Worm (Caenorhabditis elegans): ENCODE results near the gene C15F1.8.

C15F1.8 gene

DNA sequence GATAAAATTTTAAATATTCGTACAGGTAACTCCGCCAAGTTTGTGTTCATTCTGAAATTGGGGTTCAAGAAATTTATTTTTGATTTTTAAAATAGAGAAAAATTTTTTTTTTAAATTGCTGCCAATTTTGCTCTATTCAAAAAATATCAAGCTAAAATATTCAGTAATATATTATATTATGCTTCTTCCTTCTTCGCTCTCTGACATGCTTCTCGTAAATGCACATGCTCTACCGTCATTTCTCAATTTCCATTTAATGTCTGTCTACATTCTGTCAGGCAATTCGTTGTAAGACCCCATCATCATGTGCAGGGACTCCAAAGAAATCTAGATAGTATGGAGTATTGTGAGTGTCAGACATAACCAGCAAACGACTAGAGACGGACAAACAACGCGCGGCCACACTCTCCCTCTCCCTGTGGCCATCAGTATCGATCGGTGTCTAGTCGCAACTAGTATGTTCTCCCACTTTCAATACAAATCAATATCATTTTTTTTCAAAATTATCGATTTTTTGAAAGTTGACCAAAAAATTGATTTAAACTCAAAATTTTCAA lies 26.3 kb downstream of the C15F1.8 start, which contains the start of the genes malt-1 and ceh-38 (continued):
- no peak for TF ChIP-seq dmd-9 (GFP tag; IDR thresholded peaks at IDR 0.05)
- TF ChIP-seq mxl-2 (GFP tag; conservative IDR thresholded peaks at IDR 0.05), result no peak
- no peak for TF ChIP-seq ZK337.2 (GFP tag; IDR thresholded peaks at IDR 0.05)
- TF ChIP-seq F44E2.7 (GFP tag; IDR thresholded peaks at IDR 0.05), result 0 out of 2 replicates have a peak, but pooled peaks have one; percentile 15
- TF ChIP-seq hmg-1.1 (GFP tag; IDR thresholded peaks at IDR 0.05), result peak; percentile 96

DNA sequence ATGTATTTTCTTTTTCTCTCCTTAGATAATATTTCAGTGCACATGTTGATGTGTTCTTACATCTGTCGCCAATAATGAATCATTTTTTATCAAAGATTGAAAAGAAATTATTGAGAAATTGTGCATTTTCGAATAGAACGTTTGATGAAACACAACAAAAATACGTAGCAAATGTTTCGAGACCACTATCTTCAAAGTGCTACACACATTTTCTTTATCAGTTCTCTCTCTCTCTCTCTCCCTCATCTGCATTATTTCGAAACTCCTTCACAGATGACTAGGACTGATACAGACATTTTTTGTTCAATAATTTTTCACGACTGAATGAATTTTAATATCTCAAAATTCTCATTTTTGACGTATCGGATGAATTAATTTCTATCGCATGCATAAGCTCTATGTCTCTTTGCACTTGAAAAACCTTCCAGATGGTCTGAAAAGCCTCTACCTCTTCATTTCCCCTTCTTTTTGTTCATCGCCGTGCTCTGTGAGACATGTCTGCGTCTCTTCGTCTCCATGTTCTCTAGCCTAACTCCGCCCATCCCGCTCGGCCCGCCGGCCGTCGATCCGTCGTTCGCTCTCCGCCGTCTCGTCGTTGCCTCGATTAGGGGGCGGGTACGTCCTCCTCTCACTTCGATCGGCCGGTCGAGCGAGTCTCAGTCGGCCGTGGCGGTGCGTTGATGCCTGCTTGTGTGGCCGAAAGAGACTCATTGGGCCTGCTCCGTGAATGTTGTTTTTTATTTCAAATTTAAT lies 34.2 kb downstream of the C15F1.8 start:
- peak; percentile 61 for TF ChIP-seq rbr-2 (tag; optimal IDR thresholded peaks at IDR 0.05)
- TF ChIP-seq spr-1 (tag; optimal IDR thresholded peaks at IDR 0.05), result peak; percentile 16
- TF ChIP-seq tag-97 (GFP tag; IDR thresholded peaks at IDR 0.05), result no peak
- TF ChIP-seq nhr-77 (tag; optimal IDR thresholded peaks at IDR 0.05), result peak; percentile 43
- TF ChIP-seq dpl-1 (GFP tag; optimal IDR thresholded peaks at IDR 0.05), result peak; percentile 7
- TF ChIP-seq vab-7 (GFP tag; IDR thresholded peaks at IDR 0.05), result 0 out of 2 replicates have a peak, but pooled peaks have one; percentile 37
- TF ChIP-seq mxl-3 (GFP tag; optimal IDR thresholded peaks at IDR 0.05), result no peak
- peak; percentile 18 for TF ChIP-seq dve-1 (tag; optimal IDR thresholded peaks at IDR 0.05; ENCODE audit: insufficient read depth)
- TF ChIP-seq aha-1 (tag), result peak; percentile 89
- TF ChIP-seq cey-2 (tag; optimal IDR thresholded peaks at IDR 0.05; ENCODE audit: borderline replicate concordance, insufficient read depth), result no peak
- TF ChIP-seq nhr-237 (tag; optimal IDR thresholded peaks at IDR 0.05), result no peak
- TF ChIP-seq nhr-10 (tag; optimal IDR thresholded peaks at IDR 0.05), result no peak
- TF ChIP-seq unc-62 (GFP tag; optimal IDR thresholded peaks at IDR 0.05 in 1 of 2), result peak in 1 of 2 experiments; percentile 33
- TF ChIP-seq unc-62 (tag; optimal IDR thresholded peaks at IDR 0.05), result no peak
- TF ChIP-seq ceh-44 (GFP tag; IDR thresholded peaks at IDR 0.05), result 0 out of 2 replicates have a peak, but pooled peaks have one; percentile 14
- TF ChIP-seq daf-16 (GFP tag; optimal IDR thresholded peaks at IDR 0.05), result no peak
- TF ChIP-seq daf-16 (tag; optimal IDR thresholded peaks at IDR 0.05), result peak; percentile 73
- TF ChIP-seq hlh-11 (tag; optimal IDR thresholded peaks at IDR 0.05), result peak; percentile 30
- peak; percentile 59 for TF ChIP-seq nhr-28 (tag; optimal IDR thresholded peaks at IDR 0.05)
- TF ChIP-seq snpc-4 (tag; optimal IDR thresholded peaks at IDR 0.05), result no peak
- TF ChIP-seq daf-19 (GFP tag; conservative IDR thresholded peaks at IDR 0.05), result no peak
- peak in 1 of 2 experiments; percentile 31 for TF ChIP-seq hif-1 (tag; optimal IDR thresholded peaks at IDR 0.05)
- no peak for TF ChIP-seq fos-1 (tag; optimal IDR thresholded peaks at IDR 0.05)
- TF ChIP-seq hmg-1.1 (GFP tag; IDR thresholded peaks at IDR 0.05), result peak; percentile 75
- peak; percentile 97 for TF ChIP-seq set-16 (GFP tag; IDR thresholded peaks at IDR 0.05)
- TF ChIP-seq pqm-1 (tag; optimal IDR thresholded peaks at IDR 0.05), result peak; percentile 63
- TF ChIP-seq dmd-6 (GFP tag; IDR thresholded peaks at IDR 0.05), result peak; percentile 29
- TF ChIP-seq zag-1 (tag; optimal IDR thresholded peaks at IDR 0.05), result no peak
- TF ChIP-seq T20F7.1 (GFP tag; optimal IDR thresholded peaks at IDR 0.05), result peak; percentile 28
- TF ChIP-seq mes-2 (tag; optimal IDR thresholded peaks at IDR 0.05; ENCODE audit: poor library complexity, severe bottlenecking), result peak; percentile 37
- peak; percentile 78 for TF ChIP-seq egl-43 (GFP tag; IDR thresholded peaks at IDR 0.05)
- TF ChIP-seq egl-27 (tag; optimal IDR thresholded peaks at IDR 0.05), result no peak
- peak; percentile 18; the same call in 1 of the 2 replicates for TF ChIP-seq ctbp-1 (GFP tag; IDR thresholded peaks at IDR 0.05)
- TF ChIP-seq nhr-11 (tag; optimal IDR thresholded peaks at IDR 0.05), result no peak
- TF ChIP-seq mdl-1 (tag; optimal IDR thresholded peaks at IDR 0.05), result no peak
- TF ChIP-seq lin-39 (tag; optimal IDR thresholded peaks at IDR 0.05), result no peak
- no peak for TF ChIP-seq nhr-76 (tag; optimal IDR thresholded peaks at IDR 0.05)
- peak; percentile 51 for TF ChIP-seq F37D6.2 (tag; optimal IDR thresholded peaks at IDR 0.05)
- no peak for TF ChIP-seq daf-12 (tag; optimal IDR thresholded peaks at IDR 0.05)
- TF ChIP-seq mep-1 (tag; optimal IDR thresholded peaks at IDR 0.05), result peak; percentile 30
